Worm (Caenorhabditis elegans) whole organism, early embryonic: ENCODE results near the gene srx-120.
"Not testable (repeated sequence)": the region's sequence is repeated elsewhere in the genome, so short reads cannot be mapped to it uniquely, and the experiment has no call there.

ENCODE experiments used
- B0310.2 ChIP-seq: sonication (generic microtip); optimal IDR thresholded peaks from 2 replicates; lab custom pipeline; 2016; ENCODE audit warnings: mild to moderate bottlenecking, missing genetic modification characterization, missing compliant biosample characterization
- F13C5.2 ChIP-seq: sonication (generic microtip); optimal IDR thresholded peaks from 2 replicates; lab custom pipeline; 2017; ENCODE audit warnings: mild to moderate bottlenecking, missing genetic modification characterization, inconsistent platforms, missing compliant biosample characterization
- aly-1 ChIP-seq: sonication (generic microtip); optimal IDR thresholded peaks from 2 replicates; lab custom pipeline; 2016; ENCODE audit warnings: missing genetic modification characterization, missing compliant biosample characterization
- ama-1 ChIP-seq: fragments of 150-350 bp; optimal IDR thresholded peaks from 2 replicates; lab custom pipeline; 2014
- ceh-13 ChIP-seq: fragments of 200-800 bp; sonication (Bioruptor generic); optimal IDR thresholded peaks from 2 replicates; lab custom pipeline; 2018; ENCODE audit warnings: mild to moderate bottlenecking, missing genetic modification characterization, missing compliant biosample characterization
- ceh-36 ChIP-seq: sonication (generic microtip); optimal IDR thresholded peaks from 2 replicates; lab custom pipeline; 2016; ENCODE audit warnings: missing genetic modification characterization, inconsistent platforms, missing compliant biosample characterization
- ets-7 ChIP-seq: sonication (generic microtip); optimal IDR thresholded peaks from 2 replicates; lab custom pipeline; 2016; ENCODE audit warnings: missing genotype, missing genetic modification characterization, missing compliant biosample characterization
- hmbx-1 ChIP-seq: sonication (generic microtip); optimal IDR thresholded peaks from 2 replicates; lab custom pipeline; 2016; ENCODE audit warnings: mild to moderate bottlenecking, missing genetic modification characterization, missing compliant biosample characterization
- hnd-1 ChIP-seq: sonication (generic microtip); optimal IDR thresholded peaks from 2 replicates; lab custom pipeline; 2016; ENCODE audit warnings: missing genetic modification characterization, missing compliant biosample characterization
- scrt-1 ChIP-seq: fragments of 200-800 bp; sonication (Bioruptor generic); IDR thresholded peaks from 2 replicates; pipeline ENCODE4 v1.3.6; 2022; ENCODE audit warnings: missing genetic modification characterization, missing compliant biosample characterization
- sea-1 ChIP-seq: fragments of 200-800 bp; sonication (Bioruptor generic); conservative IDR thresholded peaks from 2 replicates; pipeline ENCODE4 v1.3.6; 2022; ENCODE audit warnings: missing genetic modification characterization, missing compliant biosample characterization
- tbx-11 ChIP-seq: fragments of 200-800 bp; sonication (Bioruptor generic); IDR thresholded peaks from 2 replicates; pipeline ENCODE4 v1.3.6; 2022; ENCODE audit warnings: missing genetic modification characterization, missing compliant biosample characterization

DNA sequence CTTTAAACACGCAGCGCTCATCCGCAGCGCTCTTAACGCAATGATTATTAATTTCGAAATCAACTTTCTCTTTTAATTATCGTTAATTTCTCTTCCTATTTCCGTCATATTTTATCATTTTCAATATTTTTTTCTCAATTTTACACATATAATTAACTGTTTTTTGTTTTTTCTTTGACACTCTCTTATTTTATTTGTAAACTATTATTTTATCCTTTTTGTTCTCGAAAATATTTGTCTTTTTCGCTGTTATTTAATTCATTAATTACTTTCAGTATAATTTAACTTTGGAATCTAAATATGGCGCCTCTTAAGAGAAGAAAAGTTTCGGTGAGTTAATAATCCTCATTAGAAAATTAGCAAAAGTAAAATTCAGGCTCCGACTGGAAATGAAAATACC is 5.1 kb downstream of the srx-120 start, which contains the start of gene F49C5.3:
- not testable (repeated sequence) for TF ChIP-seq ama-1 (lab: Kevin White, UChicago); B0310.2; hmbx-1 (tag; lab: Kevin White, UChicago); tbx-11 (GFP tag; lab: Robert Waterston, UW); ceh-13 (GFP tag; lab: Kevin White, UChicago); hnd-1 (tag; lab: Kevin White, UChicago); ceh-36; sea-1 (GFP tag; lab: Robert Waterston, UW); ets-7 (tag; lab: Kevin White, UChicago); scrt-1 (GFP tag; lab: Robert Waterston, UW); F13C5.2; aly-1 (tag; lab: Kevin White, UChicago)
